Fruit fly (Drosophila melanogaster): ENCODE data around the gene Lar.

dm6 chr2L:19576299-19576971 lies 10.0 kb upstream of the Lar start:
- TF ChIP-seq CG42726 (GFP tag; IDR thresholded peaks at IDR 0.05; ENCODE audit: partially characterized antibody) (no peak), Sox100B (GFP tag; optimal IDR thresholded peaks at IDR 0.05) (peak; percentile 21), CG12071 (GFP tag; optimal IDR thresholded peaks at IDR 0.05) (peak; percentile 11), hth (optimal IDR thresholded peaks at IDR 0.05) (no peak), Sry-β (GFP tag; optimal IDR thresholded peaks at IDR 0.05) (no peak), CG17912 (GFP tag; optimal IDR thresholded peaks at IDR 0.05) (no peak), CG3838 (GFP tag; optimal IDR thresholded peaks at IDR 0.05) (no peak), CG12104 (GFP tag; optimal IDR thresholded peaks at IDR 0.05) (no peak), gcm2 (GFP tag; optimal IDR thresholded peaks at IDR 0.05) (no peak), CG11085 (GFP tag; IDR thresholded peaks at IDR 0.05) (no peak), CG11696 (GFP tag; IDR thresholded peaks at IDR 0.05) (no peak)

Measured in whole organism, embryonic.